Fruit fly (Drosophila melanogaster): ENCODE results near the gene kst.

kst gene

DNA sequence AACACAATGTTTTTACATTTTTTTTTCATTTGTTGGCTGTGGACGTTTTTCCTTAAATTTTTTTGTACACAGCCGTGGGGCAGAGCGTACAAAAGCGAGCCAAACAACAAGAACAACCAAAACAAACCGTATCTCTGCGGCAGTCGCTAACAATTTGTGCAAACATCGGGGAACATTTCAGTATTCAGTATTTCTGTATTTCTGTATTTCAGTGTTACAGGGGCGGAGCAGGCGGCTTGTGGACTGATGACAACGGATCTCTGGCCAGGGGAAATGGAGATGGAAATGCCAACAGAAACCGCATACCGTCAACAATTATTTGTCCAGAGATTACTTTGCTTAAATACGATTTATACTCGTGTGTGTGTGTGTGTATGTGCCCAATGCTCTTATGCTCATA lies 53.9 kb downstream of the kst start (continued):
- peak; percentile 19 for TF ChIP-seq CG2202 (tag; optimal IDR thresholded peaks at IDR 0.05)
- peak; percentile 1 for TF ChIP-seq CG9797 (GFP tag; optimal IDR thresholded peaks at IDR 0.05)
- peak in 1 of 2 experiments; percentile 12 for TF ChIP-seq Pdp1 (GFP tag; optimal IDR thresholded peaks at IDR 0.05)
- peak; percentile 1 for TF ChIP-seq CG7786 (GFP tag; optimal IDR thresholded peaks at IDR 0.05)
- peak; percentile 45 for TF ChIP-seq HLHmδ (GFP tag; optimal IDR thresholded peaks at IDR 0.05)
- TF ChIP-seq CG8281 (tag; optimal IDR thresholded peaks at IDR 0.05) = no peak
- peak; percentile 41 for TF ChIP-seq Asciz (GFP tag; optimal IDR thresholded peaks at IDR 0.05)
- TF ChIP-seq CG6813 (GFP tag; optimal IDR thresholded peaks at IDR 0.05) = peak; percentile 60
- peak; percentile 33 for TF ChIP-seq CG4707 (GFP tag; optimal IDR thresholded peaks at IDR 0.05)
- TF ChIP-seq HLH3B (GFP tag; IDR thresholded peaks at IDR 0.05) = peak; percentile 27; the same call in 1 of the 2 replicates
- TF ChIP-seq sens (GFP tag) = peak; percentile 79
- TF ChIP-seq wdn (GFP tag; IDR thresholded peaks at IDR 0.05) = no peak
- 0 out of 3 replicates have a peak, but pooled peaks have one; percentile 19 for TF ChIP-seq z (GFP tag; IDR thresholded peaks at IDR 0.05)
- peak; percentile 33 for TF ChIP-seq CG10431 (GFP tag; optimal IDR thresholded peaks at IDR 0.05)
- TF ChIP-seq vvl (GFP tag; IDR thresholded peaks at IDR 0.05) = 0 out of 2 replicates have a peak, but pooled peaks have one; percentile 7
- peak; percentile 12 for TF ChIP-seq CG3838 (GFP tag; optimal IDR thresholded peaks at IDR 0.05)
- no peak for TF ChIP-seq mld (GFP tag; IDR thresholded peaks at IDR 0.05; ENCODE audit: partially characterized antibody)
- TF ChIP-seq ci (GFP tag; IDR thresholded peaks at IDR 0.05) = 0 out of 3 replicates have a peak, but pooled peaks have one; percentile 51
- peak; percentile 10 for TF ChIP-seq CG3407 (GFP tag; optimal IDR thresholded peaks at IDR 0.05)
- TF ChIP-seq gce (GFP tag; IDR thresholded peaks at IDR 0.05) = 0 out of 3 replicates have a peak, but pooled peaks have one; percentile 46
- TF ChIP-seq tx (GFP tag; optimal IDR thresholded peaks at IDR 0.05) = no peak
- no peak for TF ChIP-seq CG1024 (GFP tag; IDR thresholded peaks at IDR 0.05)
- TF ChIP-seq CG34224 (GFP tag; IDR thresholded peaks at IDR 0.05; ENCODE audit: partially characterized antibody) = no peak
- TF ChIP-seq Rfx (GFP tag; IDR thresholded peaks at IDR 0.05) = 0 out of 2 replicates have a peak, but pooled peaks have one; percentile 17
- no peak for TF ChIP-seq HmgD (GFP tag; optimal IDR thresholded peaks at IDR 0.05)
- peak; percentile 83 for TF ChIP-seq Med (GFP tag)
- no peak for TF ChIP-seq CG3726 (GFP tag; IDR thresholded peaks at IDR 0.05)
- no peak for TF ChIP-seq CG12391 (tag; optimal IDR thresholded peaks at IDR 0.05)
- no peak for TF ChIP-seq slp2 (GFP tag; optimal IDR thresholded peaks at IDR 0.05)
- TF ChIP-seq CG17359 (tag; optimal IDR thresholded peaks at IDR 0.05) = no peak
- TF ChIP-seq CG9727 (GFP tag; optimal IDR thresholded peaks at IDR 0.05) = peak; percentile 23
- 0 out of 2 replicates have a peak, but pooled peaks have one; percentile 36 for TF ChIP-seq Xrp1 (GFP tag; IDR thresholded peaks at IDR 0.05)
- TF ChIP-seq CG6791 (GFP tag; IDR thresholded peaks at IDR 0.05; ENCODE audit: partially characterized antibody) = no peak
- TF ChIP-seq CG10959 (GFP tag; IDR thresholded peaks at IDR 0.05) = no peak
- no peak for TF ChIP-seq CG8290 (GFP tag; optimal IDR thresholded peaks at IDR 0.05)
- peak in 1 of 2 experiments; percentile 44 for TF ChIP-seq CG8290 (tag; optimal IDR thresholded peaks at IDR 0.05)
- TF ChIP-seq CG5180 (GFP tag; optimal IDR thresholded peaks at IDR 0.05) = peak; percentile 13
- TF ChIP-seq kah (GFP tag; optimal IDR thresholded peaks at IDR 0.05) = no peak
- TF ChIP-seq Nf-YA (GFP tag; IDR thresholded peaks at IDR 0.05) = 0 out of 2 replicates have a peak, but pooled peaks have one; percentile 30
- peak; percentile 31; the same call in 1 of the 3 replicates for TF ChIP-seq so (GFP tag; IDR thresholded peaks at IDR 0.05)
- TF ChIP-seq CG17912 (GFP tag; optimal IDR thresholded peaks at IDR 0.05) = peak; percentile 1
- peak; percentile 10 for TF ChIP-seq gsb-n (tag; optimal IDR thresholded peaks at IDR 0.05)
- no peak for TF ChIP-seq en (GFP tag; optimal IDR thresholded peaks at IDR 0.05)
- TF ChIP-seq CG32767 (GFP tag; IDR thresholded peaks at IDR 0.05) = peak; percentile 40; the same call in 1 of the 2 replicates
- TF ChIP-seq CG1603 (tag; optimal IDR thresholded peaks at IDR 0.05) = peak; percentile 49
- TF ChIP-seq Fer1 (GFP tag; optimal IDR thresholded peaks at IDR 0.05) = peak; percentile 3
- peak; percentile 18 for TF ChIP-seq gem (tag; optimal IDR thresholded peaks at IDR 0.05)
- TF ChIP-seq otp (GFP tag; IDR thresholded peaks at IDR 0.05) = peak; percentile 90
- TF ChIP-seq CG12769 (tag; optimal IDR thresholded peaks at IDR 0.05) = peak; percentile 31
- no peak for TF ChIP-seq CG3163 (GFP tag; optimal IDR thresholded peaks at IDR 0.05)
